Fruit fly (Drosophila melanogaster) whole organism, embryonic: ENCODE results near the gene CG17230.

Experiments
- Ada2b ChIP-seq: fragments of 200-800 bp; sonication (Bioruptor generic); IDR thresholded peaks from 2 replicates; pipeline ENCODE4 v1.3.6; 2022; ENCODE audit warnings: missing biosample characterization, missing genetic modification characterization
- Atf3 ChIP-seq: fragments of 200-800 bp; sonication (Bioruptor generic); optimal IDR thresholded peaks from 3 replicates; lab custom pipeline; 2016; ENCODE audit warnings: missing biosample characterization, missing genetic modification characterization
- CG10147 ChIP-seq: fragments of 200-800 bp; sonication (Bioruptor generic); optimal IDR thresholded peaks from 2 replicates; lab custom pipeline; 2019; ENCODE audit warnings: missing biosample characterization, mild to moderate bottlenecking, missing genetic modification characterization, moderate library complexity
- CG10366 ChIP-seq: fragments of 200-800 bp; sonication (Bioruptor generic); IDR thresholded peaks from 2 replicates; pipeline ENCODE4 v1.3.6; 2022; ENCODE audit warnings: missing biosample characterization, missing genetic modification characterization
- CG11247 ChIP-seq: fragments of 200-800 bp; sonication (Bioruptor generic); IDR thresholded peaks from 2 replicates; pipeline ENCODE4 v1.3.6; 2022; ENCODE audit warnings: missing biosample characterization, missing genetic modification characterization
- CG12769 ChIP-seq: fragments of 200-800 bp; sonication (Bioruptor generic); optimal IDR thresholded peaks from 2 replicates; lab custom pipeline; 2019; ENCODE audit warnings: missing biosample characterization, mild to moderate bottlenecking, missing genetic modification characterization, moderate library complexity
- CG13775 ChIP-seq: fragments of 200-800 bp; sonication (Bioruptor generic); optimal IDR thresholded peaks from 3 replicates; lab custom pipeline; 2017; ENCODE audit warnings: missing biosample characterization, mild to moderate bottlenecking, missing genetic modification characterization
- CG13894 ChIP-seq: fragments of 200-800 bp; sonication (Bioruptor generic); optimal IDR thresholded peaks from 3 replicates; lab custom pipeline; 2018; ENCODE audit warnings: missing biosample characterization, mild to moderate bottlenecking, missing genetic modification characterization, moderate library complexity
- CG15011 ChIP-seq: fragments of 200-800 bp; sonication (Bioruptor generic); optimal IDR thresholded peaks from 3 replicates; lab custom pipeline; 2018; ENCODE audit warnings: missing biosample characterization, mild to moderate bottlenecking, missing genetic modification characterization
- CG15601 ChIP-seq: fragments of 200-800 bp; sonication (Bioruptor generic); optimal IDR thresholded peaks from 3 replicates; lab custom pipeline; 2019; ENCODE audit warnings: missing biosample characterization, mild to moderate bottlenecking, missing genetic modification characterization, moderate library complexity
- CG1832 ChIP-seq: fragments of 200-800 bp; sonication (Bioruptor generic); optimal IDR thresholded peaks from 2 replicates; lab custom pipeline; 2017; ENCODE audit warnings: missing biosample characterization, mild to moderate bottlenecking, missing genetic modification characterization, inconsistent platforms
- CG18599 ChIP-seq: fragments of 200-800 bp; sonication (Bioruptor generic); optimal IDR thresholded peaks from 3 replicates; lab custom pipeline; 2017; ENCODE audit warnings: missing biosample characterization, missing genetic modification characterization, mild to moderate bottlenecking, moderate library complexity, missing genetic modification reagents
- CG2120 ChIP-seq: fragments of 200-800 bp; sonication (Bioruptor generic); optimal IDR thresholded peaks from 3 replicates; lab custom pipeline; 2016; ENCODE audit warnings: missing biosample characterization, missing genetic modification characterization
- CG2202 ChIP-seq: fragments of 200-800 bp; sonication (Bioruptor generic); optimal IDR thresholded peaks from 2 replicates; lab custom pipeline; 2018; ENCODE audit warnings: missing biosample characterization, mild to moderate bottlenecking, missing genetic modification characterization
- CG3407 ChIP-seq: fragments of 200-800 bp; sonication (Bioruptor generic); optimal IDR thresholded peaks from 2 replicates; lab custom pipeline; 2018; ENCODE audit warnings: missing biosample characterization, mild to moderate bottlenecking, missing genetic modification characterization
- CG4617 ChIP-seq: fragments of 200-800 bp; sonication (Bioruptor generic); optimal IDR thresholded peaks from 3 replicates; lab custom pipeline; 2016; ENCODE audit warnings: missing biosample characterization, missing genetic modification characterization, borderline replicate concordance
- CG5245 ChIP-seq: fragments of 200-800 bp; sonication (Bioruptor generic); optimal IDR thresholded peaks from 3 replicates; lab custom pipeline; 2016; ENCODE audit warnings: missing biosample characterization, missing genetic modification characterization
- CG7271 ChIP-seq: fragments of 200-800 bp; sonication (Bioruptor generic); optimal IDR thresholded peaks from 2 replicates; lab custom pipeline; 2018; ENCODE audit warnings: missing biosample characterization, mild to moderate bottlenecking, missing genetic modification characterization, moderate library complexity
- CG7839 ChIP-seq: fragments of 200-800 bp; sonication (Bioruptor generic); optimal IDR thresholded peaks from 3 replicates; lab custom pipeline; 2018; ENCODE audit warnings: missing biosample characterization, mild to moderate bottlenecking, missing genetic modification characterization, moderate library complexity
- CG7928 ChIP-seq: fragments of 200-800 bp; sonication (Bioruptor generic); optimal IDR thresholded peaks from 2 replicates; lab custom pipeline; 2017; ENCODE audit warnings: missing biosample characterization, mild to moderate bottlenecking, missing genetic modification characterization
- CG9437 ChIP-seq: fragments of 200-800 bp; sonication (Bioruptor generic); optimal IDR thresholded peaks from 2 replicates; lab custom pipeline; 2018; ENCODE audit warnings: missing biosample characterization, mild to moderate bottlenecking, missing genetic modification characterization
- CG9727 ChIP-seq: fragments of 200-800 bp; sonication (Bioruptor generic); optimal IDR thresholded peaks from 3 replicates; lab custom pipeline; 2017; ENCODE audit warnings: missing biosample characterization, mild to moderate bottlenecking, missing genetic modification characterization
- Chrac-16 ChIP-seq: fragments of 200-800 bp; sonication (Bioruptor generic); optimal IDR thresholded peaks from 3 replicates; lab custom pipeline; 2016; ENCODE audit warnings: missing biosample characterization, missing genetic modification characterization
- CrebB ChIP-seq: fragments of 200-800 bp; sonication (Bioruptor generic); optimal IDR thresholded peaks from 3 replicates; lab custom pipeline; 2018; ENCODE audit warnings: missing biosample characterization, mild to moderate bottlenecking, missing genetic modification characterization
- D19A ChIP-seq: fragments of 200-800 bp; optimal IDR thresholded peaks from 3 replicates; lab custom pipeline; 2019; ENCODE audit warnings: missing biosample characterization, mild to moderate bottlenecking, missing genetic modification characterization, moderate library complexity
- Fer1 ChIP-seq: fragments of 200-800 bp; sonication (Bioruptor generic); optimal IDR thresholded peaks from 2 replicates; lab custom pipeline; 2017; ENCODE audit warnings: missing biosample characterization, mild to moderate bottlenecking, missing genetic modification characterization
- H15 ChIP-seq: fragments of 200-800 bp; sonication (Bioruptor generic); IDR thresholded peaks from 3 replicates; pipeline ENCODE4 v1.3.6; 2022; ENCODE audit warnings: missing biosample characterization, missing genetic modification characterization
- Hr51 ChIP-seq, 2 experiments: fragments of 200-800 bp; sonication (Bioruptor generic); optimal IDR thresholded peaks; 2 replicates in 1 of 2; 3 replicates in 1 of 2; lab custom pipeline; 2016 to 2018; ENCODE audit warnings: missing biosample characterization in 2 of 2, missing genetic modification characterization in 2 of 2, mild to moderate bottlenecking in 1 of 2, moderate library complexity in 1 of 2
- Jarid2 ChIP-seq: fragments of 200-800 bp; sonication (Bioruptor generic); optimal IDR thresholded peaks from 3 replicates; lab custom pipeline; 2017; ENCODE audit warnings: mild to moderate bottlenecking, missing biosample characterization, missing genetic modification reagents, missing genetic modification characterization
- MBD-R2 ChIP-seq: fragments of 200-800 bp; sonication (Bioruptor generic); IDR thresholded peaks from 2 replicates; pipeline ENCODE4 v1.3.6; 2022; ENCODE audit warnings: missing biosample characterization, missing genetic modification characterization
- Poxn ChIP-seq: fragments of 200-800 bp; sonication (Bioruptor generic); IDR thresholded peaks from 2 replicates; pipeline ENCODE4 v1.3.6; 2022; ENCODE audit warnings: missing biosample characterization, missing genetic modification characterization
- Xbp1 ChIP-seq: fragments of 200-800 bp; sonication (Bioruptor generic); optimal IDR thresholded peaks from 3 replicates; lab custom pipeline; 2016; ENCODE audit warnings: missing biosample characterization, mild to moderate bottlenecking, missing genetic modification characterization
- Xrp1 ChIP-seq: fragments of 200-800 bp; sonication (Bioruptor generic); IDR thresholded peaks from 2 replicates; pipeline ENCODE4 v1.3.6; 2022; ENCODE audit warnings: missing biosample characterization, missing genetic modification characterization
- az2 ChIP-seq: fragments of 200-800 bp; sonication (Bioruptor generic); optimal IDR thresholded peaks from 3 replicates; lab custom pipeline; 2016; ENCODE audit warnings: missing biosample characterization, missing genetic modification characterization
- bbx ChIP-seq: fragments of 200-800 bp; sonication (Bioruptor generic); IDR thresholded peaks from 2 replicates; pipeline ENCODE4 v1.3.6; 2022; ENCODE audit warnings: missing biosample characterization, missing genetic modification characterization; ENCODE audit not compliant: partially characterized antibody
- dimm ChIP-seq: fragments of 200-800 bp; sonication (Bioruptor generic); IDR thresholded peaks from 2 replicates; pipeline ENCODE4 v1.3.6; 2022; ENCODE audit warnings: missing biosample characterization, missing genetic modification characterization
- dysf ChIP-seq: fragments of 200-800 bp; sonication (Bioruptor generic); IDR thresholded peaks from 3 replicates; pipeline ENCODE4 v1.3.6; 2022; ENCODE audit warnings: missing biosample characterization, missing genetic modification characterization
- gro ChIP-seq: fragments of 200-800 bp; sonication (Bioruptor generic); optimal IDR thresholded peaks from 2 replicates; lab custom pipeline; 2016; ENCODE audit warnings: missing biosample characterization, missing genetic modification characterization
- ind ChIP-seq: fragments of 200-800 bp; sonication (Bioruptor generic); optimal IDR thresholded peaks from 3 replicates; lab custom pipeline; 2016; ENCODE audit warnings: missing biosample characterization, missing genetic modification characterization
- lmd ChIP-seq: fragments of 200-800 bp; sonication (Bioruptor generic); IDR thresholded peaks from 2 replicates; pipeline ENCODE4 v1.3.6; 2022; ENCODE audit warnings: missing biosample characterization, missing genetic modification characterization
- pb ChIP-seq: fragments of 200-800 bp; sonication (Bioruptor generic); optimal IDR thresholded peaks from 3 replicates; lab custom pipeline; 2016; ENCODE audit warnings: missing biosample characterization, missing genetic modification characterization
- pnt ChIP-seq: fragments of 200-800 bp; sonication (Bioruptor generic); optimal IDR thresholded peaks from 3 replicates; lab custom pipeline; 2016; ENCODE audit warnings: missing biosample characterization, missing genetic modification characterization
- salm ChIP-seq: fragments of 200-800 bp; sonication (Bioruptor generic); optimal IDR thresholded peaks from 2 replicates; lab custom pipeline; 2018; ENCODE audit warnings: missing biosample characterization, mild to moderate bottlenecking, missing genetic modification characterization
- sd ChIP-seq: fragments of 200-800 bp; sonication (Bioruptor generic); optimal IDR thresholded peaks from 3 replicates; lab custom pipeline; 2018; ENCODE audit warnings: missing biosample characterization, mild to moderate bottlenecking, missing genetic modification characterization, moderate library complexity
- seq ChIP-seq: fragments of 200-800 bp; sonication (Bioruptor generic); IDR thresholded peaks from 2 replicates; pipeline ENCODE4 v1.3.6; 2022; ENCODE audit warnings: missing biosample characterization, missing genetic modification characterization
- sug ChIP-seq: fragments of 200-800 bp; optimal IDR thresholded peaks from 2 replicates; lab custom pipeline; 2019; ENCODE audit warnings: missing biosample characterization, mild to moderate bottlenecking, missing genetic modification characterization, moderate library complexity
- trem ChIP-seq: fragments of 200-800 bp; optimal IDR thresholded peaks from 3 replicates; lab custom pipeline; 2019; ENCODE audit warnings: missing biosample characterization, mild to moderate bottlenecking, missing genetic modification characterization, moderate library complexity
- wek ChIP-seq: fragments of 200-800 bp; sonication (Bioruptor generic); optimal IDR thresholded peaks from 3 replicates; lab custom pipeline; 2018; ENCODE audit warnings: missing biosample characterization, mild to moderate bottlenecking, missing genetic modification characterization, moderate library complexity
- zfh1 ChIP-seq: fragments of 200-800 bp; sonication (Bioruptor generic); IDR thresholded peaks from 3 replicates; pipeline ENCODE4 v1.3.6; 2022; ENCODE audit warnings: missing biosample characterization, missing genetic modification characterization

The CG17230 gene

dm6 chr3R:11435537-11436234 lies 1.9 kb upstream of the CG17230 start, which contains the start of the genes Exd2 and CG5281 (continued):
- TF ChIP-seq Xbp1 (GFP tag; lab: Kevin White, UChicago), result peak; percentile 77
- TF ChIP-seq CG12769 (tag; lab: Kevin White, UChicago), result no peak
- no peak for TF ChIP-seq seq (GFP tag; lab: Robert Waterston, UW)
- no peak for TF ChIP-seq bbx (GFP tag; lab: Robert Waterston, UW)
- TF ChIP-seq Ada2b (GFP tag; lab: Robert Waterston, UW), result 0 out of 2 replicates have a peak, but pooled peaks have one; percentile 5
- TF ChIP-seq zfh1 (GFP tag; lab: Robert Waterston, UW), result peak; percentile 46; the same call in 1 of the 3 replicates
- peak; percentile 70 for TF ChIP-seq CG2120 (GFP tag; lab: Kevin White, UChicago)
- no peak for TF ChIP-seq CG18599
- peak; percentile 28 for TF ChIP-seq ind
- TF ChIP-seq CG3407, result peak; percentile 49
- TF ChIP-seq CrebB (tag; lab: Kevin White, UChicago), result peak; percentile 52
- TF ChIP-seq D19A (tag; lab: Kevin White, UChicago), result no peak
- peak; percentile 31; the same call in 1 of the 2 replicates for TF ChIP-seq CG10366 (GFP tag; lab: Robert Waterston, UW)
- peak; percentile 43 for TF ChIP-seq CG7839 (tag; lab: Kevin White, UChicago)
- peak; percentile 63 for TF ChIP-seq Fer1
- peak; percentile 73 for TF ChIP-seq MBD-R2 (GFP tag; lab: Robert Waterston, UW)
- TF ChIP-seq trem (tag; lab: Kevin White, UChicago), result peak; percentile 99
- peak; percentile 26 for TF ChIP-seq CG10147 (GFP tag; lab: Kevin White, UChicago)
- TF ChIP-seq CG2202 (tag; lab: Kevin White, UChicago), result peak; percentile 19
- peak; percentile 49 for TF ChIP-seq CG9727 (GFP tag; lab: Kevin White, UChicago)
- peak; percentile 61 for TF ChIP-seq CG13775 (GFP tag; lab: Kevin White, UChicago)
- peak; percentile 13 for TF ChIP-seq pnt
- TF ChIP-seq H15, result no peak
- peak; percentile 7 for TF ChIP-seq CG7271 (tag; lab: Kevin White, UChicago)
- peak; percentile 21 for TF ChIP-seq CG9437 (GFP tag; lab: Kevin White, UChicago)
- TF ChIP-seq dimm (GFP tag; lab: Robert Waterston, UW), result no peak
- peak; percentile 25; the same call in 1 of the 2 replicates for TF ChIP-seq lmd (GFP tag; lab: Robert Waterston, UW)
- TF ChIP-seq Jarid2, result no peak
- TF ChIP-seq az2 (GFP tag; lab: Kevin White, UChicago), result peak; percentile 26
- peak; percentile 14 for TF ChIP-seq CG5245 (GFP tag; lab: Kevin White, UChicago)
- no peak for TF ChIP-seq sd
- no peak for TF ChIP-seq pb
- TF ChIP-seq Atf3 (GFP tag; lab: Kevin White, UChicago), result peak; percentile 65
- peak; percentile 13 for TF ChIP-seq wek (GFP tag; lab: Kevin White, UChicago)
- TF ChIP-seq CG7928 (GFP tag; lab: Kevin White, UChicago), result peak; percentile 36
- peak; percentile 62 to 67 for TF ChIP-seq Hr51 (GFP tag; optimal IDR thresholded peaks at IDR 0.05; lab: Kevin White, UChicago)
- peak; percentile 34 for TF ChIP-seq gro (GFP tag; lab: Kevin White, UChicago)
- peak; percentile 17 for TF ChIP-seq CG13894 (tag; lab: Kevin White, UChicago)
- no peak for TF ChIP-seq CG1832 (GFP tag; lab: Kevin White, UChicago)
- no peak for TF ChIP-seq Poxn (GFP tag; lab: Robert Waterston, UW)
- TF ChIP-seq CG4617 (GFP tag; lab: Kevin White, UChicago), result peak; percentile 74
- TF ChIP-seq sug (tag; lab: Kevin White, UChicago), result peak; percentile 63
- TF ChIP-seq Chrac-16, result peak; percentile 68
- TF ChIP-seq CG11247 (GFP tag; lab: Robert Waterston, UW), result no peak
- TF ChIP-seq CG15011 (GFP tag; lab: Kevin White, UChicago), result no peak
- peak; percentile 2 for TF ChIP-seq salm (tag; lab: Kevin White, UChicago)
- TF ChIP-seq dysf (GFP tag; lab: Robert Waterston, UW), result peak; percentile 38; the same call in 1 of the 3 replicates
- peak; percentile 52 for TF ChIP-seq CG15601 (tag; lab: Kevin White, UChicago)
- no peak for TF ChIP-seq Xrp1 (GFP tag; lab: Robert Waterston, UW)
